Worm (Caenorhabditis elegans): ENCODE data around the gene ser-1.

Gene ser-1

ce11 chrX:16590803-16591202 is 11.3 kb downstream of the ser-1 start (continued):
- TF ChIP-seq D1046.2 (GFP tag; IDR thresholded peaks at IDR 0.05) (peak; percentile 80; the same call in 1 of the 2 replicates), dmd-8 (GFP tag; IDR thresholded peaks at IDR 0.05) (peak; percentile 87), ctbp-1 (GFP tag; IDR thresholded peaks at IDR 0.05) (peak; percentile 75; the same call in 1 of the 2 replicates), lsy-2 (tag; optimal IDR thresholded peaks at IDR 0.05) (no peak), nhr-6 (tag; optimal IDR thresholded peaks at IDR 0.05) (no peak), lin-38 (GFP tag; IDR thresholded peaks at IDR 0.05) (no peak), zfp-3 (GFP tag; conservative IDR thresholded peaks at IDR 0.05) (0 out of 2 replicates have a peak, but pooled peaks have one; percentile 26), F37D6.2 (tag; optimal IDR thresholded peaks at IDR 0.05) (peak; percentile 52), lin-39 (tag; optimal IDR thresholded peaks at IDR 0.05) (no peak), dve-1 (tag; optimal IDR thresholded peaks at IDR 0.05; ENCODE audit: insufficient read depth) (no peak), sdz-12 (GFP tag; optimal IDR thresholded peaks at IDR 0.05) (peak; percentile 8), aha-1 (tag) (peak; percentile 86), ama-1 (optimal IDR thresholded peaks at IDR 0.05) (no peak), dmd-9 (GFP tag; IDR thresholded peaks at IDR 0.05) (peak; percentile 80), hmg-1.1 (GFP tag; IDR thresholded peaks at IDR 0.05) (peak; percentile 92), egl-43 (GFP tag; IDR thresholded peaks at IDR 0.05) (peak; percentile 94), set-16 (GFP tag; IDR thresholded peaks at IDR 0.05) (peak; percentile 25; the same call in 1 of the 2 replicates), nhr-76 (tag; optimal IDR thresholded peaks at IDR 0.05) (no peak), unc-39 (tag; optimal IDR thresholded peaks at IDR 0.05) (no peak), R02D3.7 (tag; optimal IDR thresholded peaks at IDR 0.05) (no peak), jun-1 (tag; optimal IDR thresholded peaks at IDR 0.05) (no peak), nhr-11 (tag; optimal IDR thresholded peaks at IDR 0.05) (peak; percentile 34), Y75B8A.6 (GFP tag; IDR thresholded peaks at IDR 0.05) (peak; percentile 79; the same call in 1 of the 2 replicates), ZK546.5 (tag; optimal IDR thresholded peaks at IDR 0.05) (no peak), F10B5.3 (tag; optimal IDR thresholded peaks at IDR 0.05) (peak; percentile 36), dmd-6 (GFP tag; IDR thresholded peaks at IDR 0.05) (peak; percentile 70), hif-1 (tag; optimal IDR thresholded peaks at IDR 0.05) (peak in 1 of 2 experiments; percentile 53), Y5F2A.4 (GFP tag; optimal IDR thresholded peaks at IDR 0.05) (peak; percentile 42), daf-16 (GFP tag; optimal IDR thresholded peaks at IDR 0.05) (peak; percentile 36 to 80), daf-16 (tag; optimal IDR thresholded peaks at IDR 0.05) (peak; percentile 58), aly-2 (tag; optimal IDR thresholded peaks at IDR 0.05) (no peak), attf-4 (tag; optimal IDR thresholded peaks at IDR 0.05) (no peak), nhr-102 (tag; optimal IDR thresholded peaks at IDR 0.05) (no peak), Y105C5A.15 (GFP tag; IDR thresholded peaks at IDR 0.05) (peak; percentile 68; the same call in 1 of the 2 replicates), unc-62 (GFP tag; optimal IDR thresholded peaks at IDR 0.05 in 1 of 2) (no peak), unc-62 (tag; optimal IDR thresholded peaks at IDR 0.05) (no peak), nhr-77 (tag; optimal IDR thresholded peaks at IDR 0.05) (peak; percentile 55), rbr-2 (tag; optimal IDR thresholded peaks at IDR 0.05) (peak; percentile 80), nhr-10 (tag; optimal IDR thresholded peaks at IDR 0.05) (no peak), zip-11 (GFP tag; IDR thresholded peaks at IDR 0.05) (0 out of 2 replicates have a peak, but pooled peaks have one; percentile 74), F44E2.7 (GFP tag; IDR thresholded peaks at IDR 0.05) (no peak), daf-12 (tag; optimal IDR thresholded peaks at IDR 0.05) (no peak), ceh-32 (tag; optimal IDR thresholded peaks at IDR 0.05; ENCODE audit: poor library complexity) (peak; percentile 14), mep-1 (tag; optimal IDR thresholded peaks at IDR 0.05) (no peak), cey-2 (tag; optimal IDR thresholded peaks at IDR 0.05; ENCODE audit: borderline replicate concordance, insufficient read depth) (no peak), F26F4.8 (GFP tag; conservative IDR thresholded peaks at IDR 0.05) (peak; percentile 75), ztf-7 (tag; optimal IDR thresholded peaks at IDR 0.05) (peak; percentile 62), spr-3 (GFP tag; optimal IDR thresholded peaks at IDR 0.05) (peak; percentile 55), ceh-20 (GFP tag; IDR thresholded peaks at IDR 0.05) (peak; percentile 75), T20F7.1 (GFP tag; optimal IDR thresholded peaks at IDR 0.05) (no peak), tra-1 (GFP tag; IDR thresholded peaks at IDR 0.05) (peak; percentile 86), hlh-11 (tag; optimal IDR thresholded peaks at IDR 0.05) (peak; percentile 67)

All from whole organism, L4 larva.